Worm (Caenorhabditis elegans) whole organism, L1 larva: ENCODE results near the gene dot-1.2.

ENCODE experiments used
- C04F5.9 ChIP-seq: sonication (generic microtip); optimal IDR thresholded peaks from 2 replicates; lab custom pipeline; 2016; ENCODE audit warnings: missing genetic modification characterization, missing compliant biosample characterization
- C16A3.4 ChIP-seq: fragments of 150-350 bp; optimal IDR thresholded peaks from 2 replicates; lab custom pipeline; 2014; ENCODE audit warnings: missing biosample characterization, missing genetic modification characterization
- aha-1 ChIP-seq: fragments of 150-350 bp; optimal IDR thresholded peaks from 2 replicates; lab custom pipeline; 2014; ENCODE audit warnings: missing biosample characterization, missing genetic modification characterization
- blmp-1 ChIP-seq: fragments of 150-350 bp; optimal IDR thresholded peaks from 2 replicates; lab custom pipeline; 2014; ENCODE audit warnings: missing biosample characterization, missing genetic modification characterization
- ceh-82 ChIP-seq, 3 experiments: fragments of 150-350 bp in 1 of 3; sonication (generic microtip) in 2 of 3; optimal IDR thresholded peaks; 2 replicates each; lab custom pipeline; 2014 to 2017; ENCODE audit warnings: missing biosample characterization in 3 of 3, missing genetic modification characterization in 3 of 3
- dsc-1 ChIP-seq: sonication (generic microtip); optimal IDR thresholded peaks from 2 replicates; lab custom pipeline; 2016; ENCODE audit warnings: mild to moderate bottlenecking, missing genetic modification characterization, missing compliant biosample characterization
- efl-1 ChIP-seq, 4 experiments: fragments of 150-350 bp; optimal IDR thresholded peaks in 3 of 4; peaks in 1 of 4; 1 replicate in 1 of 4; 2 replicates in 3 of 4; lab custom pipeline; 2014; ENCODE audit warnings: missing biosample characterization in 2 of 4, missing genetic modification characterization in 2 of 4, missing genetic modification reagents in 2 of 4
- egl-27 ChIP-seq, 2 experiments: fragments of 150-350 bp in 1 of 2; sonication (generic microtip); optimal IDR thresholded peaks; 3 replicates each; lab custom pipeline; 2017 to 2018; ENCODE audit warnings: missing biosample characterization in 2 of 2, missing genetic modification characterization in 2 of 2, missing genetic modification reagents in 2 of 2
- elt-2 ChIP-seq: sonication (generic microtip); optimal IDR thresholded peaks from 2 replicates; lab custom pipeline; 2016; ENCODE audit warnings: missing genetic modification characterization, mild to moderate bottlenecking, inconsistent platforms, missing compliant biosample characterization, missing genetic modification reagents
- fkh-10 ChIP-seq: sonication (generic microtip); optimal IDR thresholded peaks from 2 replicates; lab custom pipeline; 2017; ENCODE audit warnings: missing biosample characterization, missing genetic modification reagents, missing genetic modification characterization
- fkh-8 ChIP-seq: sonication (generic microtip); optimal IDR thresholded peaks from 2 replicates; lab custom pipeline; 2016; ENCODE audit warnings: mild to moderate bottlenecking, missing genetic modification characterization, missing compliant biosample characterization
- fos-1 ChIP-seq: fragments of 150-350 bp; optimal IDR thresholded peaks from 2 replicates; lab custom pipeline; 2014; ENCODE audit warnings: missing biosample characterization, missing genetic modification characterization
- lin-13 ChIP-seq: fragments of 150-350 bp; optimal IDR thresholded peaks from 2 replicates; lab custom pipeline; 2014; ENCODE audit warnings: missing biosample characterization, missing genetic modification reagents, missing genetic modification characterization
- lin-35 ChIP-seq, 2 experiments: fragments of 150-350 bp; optimal IDR thresholded peaks; 2 replicates each; lab custom pipeline; 2014; ENCODE audit warnings: missing biosample characterization in 2 of 2, missing genetic modification characterization in 2 of 2, missing genetic modification reagents in 2 of 2
- lir-3 ChIP-seq: sonication (generic microtip); optimal IDR thresholded peaks from 2 replicates; lab custom pipeline; 2016; ENCODE audit warnings: mild to moderate bottlenecking, missing genetic modification characterization, moderate library complexity, missing compliant biosample characterization; ENCODE audit not compliant: poor library complexity
- mab-9 ChIP-seq: fragments of 200-800 bp; sonication (Bioruptor generic); IDR thresholded peaks from 2 replicates; pipeline ENCODE4 v1.3.6; 2022; ENCODE audit warnings: missing genetic modification reagents, missing genetic modification characterization, missing compliant biosample characterization
- nhr-11 ChIP-seq: fragments of 150-350 bp; optimal IDR thresholded peaks from 2 replicates; lab custom pipeline; 2014; ENCODE audit warnings: missing biosample characterization, missing genetic modification characterization
- nhr-20 ChIP-seq: sonication (generic microtip); optimal IDR thresholded peaks from 2 replicates; lab custom pipeline; 2016; ENCODE audit warnings: mild to moderate bottlenecking, missing genetic modification characterization, missing compliant biosample characterization
- nhr-47 ChIP-seq: sonication (generic microtip); optimal IDR thresholded peaks from 2 replicates; lab custom pipeline; 2016; ENCODE audit warnings: mild to moderate bottlenecking, missing genetic modification characterization, moderate library complexity, missing compliant biosample characterization
- nhr-71 ChIP-seq: sonication (generic microtip); optimal IDR thresholded peaks from 2 replicates; lab custom pipeline; 2016; ENCODE audit warnings: mild to moderate bottlenecking, missing genetic modification characterization, moderate library complexity, missing compliant biosample characterization
- nhr-76 ChIP-seq: sonication (generic microtip); optimal IDR thresholded peaks from 2 replicates; lab custom pipeline; 2017; ENCODE audit warnings: missing biosample characterization, missing genetic modification characterization
- nhr-77 ChIP-seq: fragments of 150-350 bp; optimal IDR thresholded peaks from 2 replicates; lab custom pipeline; 2014; ENCODE audit warnings: missing biosample characterization, missing genetic modification characterization
- nhr-84 ChIP-seq: sonication (generic microtip); optimal IDR thresholded peaks from 2 replicates; lab custom pipeline; 2017; ENCODE audit warnings: missing biosample characterization, missing genetic modification characterization
- nhr-85 ChIP-seq: sonication (generic microtip); peaks from one replicate; lab custom pipeline; 2016; ENCODE audit warnings: missing genetic modification characterization, inconsistent platforms, missing compliant biosample characterization
- nhr-90 ChIP-seq: sonication (generic microtip); optimal IDR thresholded peaks from 2 replicates; lab custom pipeline; 2016; ENCODE audit warnings: mild to moderate bottlenecking, missing genetic modification characterization, missing compliant biosample characterization; ENCODE audit not compliant: poor library complexity
- pag-3 ChIP-seq: sonication (generic microtip); optimal IDR thresholded peaks from 2 replicates; lab custom pipeline; 2017; ENCODE audit warnings: missing genetic modification characterization, mild to moderate bottlenecking, missing compliant biosample characterization, antibody characterized with exemption, borderline replicate concordance; ENCODE audit not compliant: insufficient read depth
- pqm-1 ChIP-seq: sonication (generic microtip); optimal IDR thresholded peaks from 3 replicates; lab custom pipeline; 2017; ENCODE audit warnings: missing biosample characterization, missing genetic modification characterization
- skn-1 ChIP-seq: fragments of 150-350 bp; optimal IDR thresholded peaks from 2 replicates; lab custom pipeline; 2014; ENCODE audit warnings: missing biosample characterization, missing genetic modification characterization
- snu-23 ChIP-seq: sonication (generic microtip); optimal IDR thresholded peaks from 2 replicates; lab custom pipeline; 2016; ENCODE audit warnings: missing genetic modification characterization, missing compliant biosample characterization
- sptf-1 ChIP-seq: fragments of 150-350 bp; optimal IDR thresholded peaks from 2 replicates; lab custom pipeline; 2014; ENCODE audit warnings: missing biosample characterization, missing genetic modification characterization
- unc-62 ChIP-seq: fragments of 150-350 bp; optimal IDR thresholded peaks from 2 replicates; lab custom pipeline; 2014; ENCODE audit warnings: missing biosample characterization, missing genetic modification reagents, missing genetic modification characterization
- unc-86 ChIP-seq: sonication (generic microtip); optimal IDR thresholded peaks from 2 replicates; lab custom pipeline; 2016; ENCODE audit warnings: missing genetic modification characterization, missing compliant biosample characterization
- unc-98 ChIP-seq: fragments of 200-800 bp; sonication (Bioruptor generic); IDR thresholded peaks from 2 replicates; pipeline ENCODE4 v1.3.6; 2022; ENCODE audit warnings: missing genetic modification characterization, missing compliant biosample characterization
- vab-15 ChIP-seq: sonication (generic microtip); optimal IDR thresholded peaks from 2 replicates; lab custom pipeline; 2017; ENCODE audit warnings: missing genotype, mild to moderate bottlenecking, missing genetic modification characterization, missing compliant biosample characterization

dot-1.2 gene

DNA sequence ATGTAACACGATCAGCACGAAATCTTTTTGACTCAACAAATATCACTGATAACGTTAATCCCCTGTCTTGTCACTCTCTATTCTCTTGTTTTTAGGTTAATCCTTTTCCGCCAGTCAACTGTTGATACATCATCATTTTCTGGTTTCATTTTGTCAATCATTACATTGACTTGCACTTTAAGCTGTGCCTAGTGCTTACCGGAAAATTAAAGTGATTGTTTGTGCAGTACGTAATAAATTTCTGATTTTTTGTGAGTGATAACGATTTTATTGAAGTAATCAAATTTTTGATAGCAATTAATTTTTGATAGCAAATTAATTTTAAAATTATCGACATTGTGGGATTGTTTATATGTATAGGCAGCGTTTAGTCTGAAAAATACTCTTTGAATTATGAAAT, 40.0 kb upstream of the dot-1.2 start:
- no peak for TF ChIP-seq nhr-11
- peak; percentile 90 for TF ChIP-seq elt-2
- no peak for TF ChIP-seq C16A3.4 (tag; lab: Kevin White, UChicago)
- peak; percentile 14 for TF ChIP-seq nhr-71 (tag; lab: Kevin White, UChicago)
- TF ChIP-seq dsc-1 (tag; lab: Kevin White, UChicago), result peak; percentile 44

DNA sequence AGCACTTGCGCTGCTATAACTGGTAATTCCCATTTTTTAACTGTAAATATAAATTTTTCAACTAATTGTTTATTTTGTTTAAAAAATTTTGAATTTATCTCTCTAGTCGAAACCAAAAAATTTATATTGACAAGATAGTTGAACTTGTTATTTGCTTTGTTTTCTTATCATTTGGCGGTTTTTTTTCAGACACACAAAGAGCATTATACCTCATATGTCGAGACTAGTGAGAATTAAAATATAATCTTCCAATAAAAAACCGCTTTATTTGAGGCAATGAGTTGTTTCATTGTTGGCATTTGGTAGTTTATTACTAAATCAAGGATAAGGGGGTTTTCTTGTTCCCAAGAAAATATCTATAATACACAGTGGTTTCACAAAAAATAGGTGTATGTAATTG, 39.1 kb upstream of the dot-1.2 start:
- TF ChIP-seq fos-1 (tag; lab: Kevin White, UChicago) (no peak), lin-35 (GFP tag; optimal IDR thresholded peaks at IDR 0.05; lab: Kevin White, UChicago) (peak in 1 of 2 experiments; percentile 14), elt-2 (peak; percentile 45), lir-3 (no peak)

DNA sequence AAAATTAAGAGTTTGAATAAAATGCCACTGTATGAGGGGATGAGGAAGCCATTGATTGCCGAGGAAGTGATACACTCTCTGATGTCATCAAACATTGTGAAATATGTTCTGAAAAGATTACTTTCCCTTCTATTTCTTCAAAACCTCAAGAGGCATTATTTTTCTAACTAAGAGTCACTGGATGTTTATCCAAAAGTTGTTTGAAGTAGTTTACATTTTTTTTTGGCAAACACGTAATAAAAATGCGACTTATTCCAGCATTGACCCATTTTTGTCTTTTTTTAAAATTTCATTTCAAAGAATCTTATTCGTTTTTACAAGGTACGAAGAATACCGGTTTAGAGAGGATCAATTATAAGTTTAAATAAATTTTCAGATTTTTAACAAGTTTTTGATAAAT, 38.1 kb upstream of the dot-1.2 start, which contains the start of gene Y62H9A.11:
Gene Y62H9A.11, minus strand, starts transcription at position 101 of the 400 bp plus-strand sequence.
- TF ChIP-seq egl-27 (tag; optimal IDR thresholded peaks at IDR 0.05; lab: Kevin White, UChicago) (no peak), nhr-71 (tag; lab: Kevin White, UChicago) (no peak), pqm-1 (no peak), nhr-47 (tag; lab: Kevin White, UChicago) (no peak), snu-23 (no peak)

DNA sequence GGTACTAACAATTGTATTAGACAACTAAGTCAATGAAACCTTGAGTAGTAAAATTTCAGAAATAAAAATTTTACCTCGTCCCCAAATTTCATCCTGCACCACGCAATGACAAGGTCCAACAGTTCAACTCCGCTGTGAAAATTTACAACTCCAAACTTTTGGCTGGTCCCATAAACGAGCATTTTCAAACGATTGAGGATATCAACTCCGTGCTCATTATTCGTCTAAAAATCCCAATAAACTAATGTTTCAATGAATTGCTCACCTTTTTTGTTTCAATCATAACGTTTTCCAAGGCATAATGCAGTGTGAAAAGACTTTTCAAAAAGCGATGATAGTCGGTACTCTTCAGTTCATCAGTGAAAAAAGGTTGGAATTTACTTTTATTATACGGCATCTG, 37.5 kb upstream of the dot-1.2 start:
- TF ChIP-seq mab-9 (GFP tag; lab: Robert Waterston, UW), result no peak
- TF ChIP-seq ceh-82 (tag; optimal IDR thresholded peaks at IDR 0.05; lab: Kevin White, UChicago), result no peak

DNA sequence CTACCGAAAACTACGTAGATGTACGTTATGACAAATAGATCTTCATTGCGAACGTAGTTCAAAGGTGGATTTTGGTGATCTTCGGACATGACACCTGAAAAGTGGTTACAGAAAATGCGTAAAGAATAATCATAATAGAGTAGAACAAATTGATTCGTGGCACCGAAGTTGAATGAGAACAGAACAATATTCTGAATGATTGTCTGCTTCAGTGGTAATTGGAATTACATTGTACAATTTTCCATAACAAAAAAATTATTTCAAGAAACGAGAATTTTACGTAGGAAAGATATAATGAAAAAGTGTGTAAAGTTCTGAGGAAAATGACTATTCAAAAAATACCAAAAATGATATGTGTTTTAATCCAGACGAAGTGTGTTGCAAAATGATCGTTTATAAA, 33.5 kb upstream of the dot-1.2 start, which contains the start of gene Y62H9A.10:
Gene Y62H9A.10, minus strand, starts transcription at position 101 of the 400 bp plus-strand sequence.
- TF ChIP-seq unc-98 (GFP tag; lab: Robert Waterston, UW), result no peak
- TF ChIP-seq lin-13 (GFP tag; lab: Kevin White, UChicago), result no peak
- TF ChIP-seq aha-1 (tag; lab: Kevin White, UChicago), result no peak
- no peak for TF ChIP-seq blmp-1
- no peak for TF ChIP-seq C04F5.9 (tag; lab: Kevin White, UChicago)
- TF ChIP-seq nhr-11, result no peak
- TF ChIP-seq skn-1 (tag; lab: Kevin White, UChicago), result no peak
- no peak for TF ChIP-seq vab-15 (tag; lab: Kevin White, UChicago)
- no peak for TF ChIP-seq nhr-84
- no peak for TF ChIP-seq fkh-8 (tag; lab: Kevin White, UChicago)
- no peak for TF ChIP-seq nhr-20 (tag; lab: Kevin White, UChicago)
- no peak for TF ChIP-seq nhr-85
- no peak for TF ChIP-seq nhr-90 (tag; lab: Kevin White, UChicago)
- no peak for TF ChIP-seq snu-23
- no peak for TF ChIP-seq C16A3.4 (tag; lab: Kevin White, UChicago)

DNA sequence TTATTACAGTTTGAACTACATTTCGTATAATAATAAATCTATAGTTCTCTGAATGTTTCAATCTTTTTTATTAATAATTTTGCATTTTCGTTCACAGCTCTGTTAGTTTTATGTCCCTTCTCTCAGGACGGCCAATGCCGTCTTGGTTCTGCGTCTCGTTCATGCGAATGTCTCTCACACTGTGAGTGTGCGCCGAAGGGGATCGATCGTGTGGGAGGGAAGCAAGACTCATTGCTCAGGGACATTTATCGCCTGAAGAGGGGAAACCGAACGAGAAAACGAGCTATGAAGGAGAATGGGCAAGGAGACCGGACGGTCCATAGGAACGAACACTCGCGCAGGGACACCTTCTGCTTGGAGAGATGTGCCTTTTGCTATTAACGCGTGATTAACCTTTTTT, 29.9 kb upstream of the dot-1.2 start:
- TF ChIP-seq ceh-82 (tag; optimal IDR thresholded peaks at IDR 0.05; lab: Kevin White, UChicago) (peak in 1 of 3 experiments; percentile 18), unc-62 (GFP tag; lab: Kevin White, UChicago) (no peak), efl-1 (optimal IDR thresholded peaks at IDR 0.05; lab: Kevin White, UChicago) (peak in 1 of 2 experiments; percentile 0), efl-1 (GFP tag; optimal IDR thresholded peaks at IDR 0.05 in 1 of 2; lab: Kevin White, UChicago) (no peak), fkh-10 (GFP tag; lab: Kevin White, UChicago) (peak; percentile 15), nhr-47 (tag; lab: Kevin White, UChicago) (peak; percentile 41), nhr-76 (no peak), dsc-1 (tag; lab: Kevin White, UChicago) (peak; percentile 47), nhr-77 (no peak), nhr-84 (no peak), sptf-1 (tag; lab: Kevin White, UChicago) (no peak), unc-86 (no peak), pag-3 (tag; lab: Kevin White, UChicago) (no peak)
- TF ChIP-seq, all 84 proteins: peak for 5
